Worm (Caenorhabditis elegans) whole organism, midembryonic: Measurements from ENCODE around the gene rpl-39.

Experiments
- cog-1 ChIP-seq: sonication (generic microtip); optimal IDR thresholded peaks from 2 replicates; lab custom pipeline; 2016; ENCODE audit warnings: missing genetic modification characterization, missing compliant biosample characterization
- flt-1 ChIP-seq: fragments of 200-800 bp; sonication (Bioruptor generic); IDR thresholded peaks from 2 replicates; pipeline ENCODE4 v1.3.6; 2022; ENCODE audit warnings: missing genetic modification characterization, missing compliant biosample characterization
- med-1 ChIP-seq: sonication (generic microtip); optimal IDR thresholded peaks from 2 replicates; lab custom pipeline; 2017; ENCODE audit warnings: missing genetic modification characterization, mild to moderate bottlenecking, missing compliant biosample characterization, antibody characterized with exemption, missing genetic modification reagents; ENCODE audit not compliant: insufficient read depth
- ref-1 ChIP-seq: fragments of 200-800 bp; sonication (Bioruptor generic); conservative IDR thresholded peaks from 2 replicates; pipeline ENCODE4 v1.3.6; 2022; ENCODE audit warnings: missing genetic modification reagents, missing genetic modification characterization, missing compliant biosample characterization
- ztf-23 ChIP-seq: fragments of 200-800 bp; sonication (Bioruptor generic); IDR thresholded peaks from 2 replicates; pipeline ENCODE4 v1.3.6; 2022; ENCODE audit warnings: missing genetic modification reagents, missing genetic modification characterization, missing compliant biosample characterization

- no peak for TF ChIP-seq med-1 (GFP tag; lab: Kevin White, UChicago)
- no peak for TF ChIP-seq flt-1 (GFP tag; lab: Robert Waterston, UW)
- TF ChIP-seq ztf-23 = no peak
- TF ChIP-seq ref-1 (GFP tag; lab: Robert Waterston, UW) = no peak
- TF ChIP-seq cog-1 (tag; lab: Kevin White, UChicago) = no peak
Observed at ce11 chrV:7735319-7735718, 40.6 kb downstream of the rpl-39 start, which contains the start of gene srr-10.
